Fruit fly (Drosophila melanogaster) whole organism, embryonic: Measurements from ENCODE around the gene Hr38.

Source experiments
- Bdp1 ChIP-seq: fragments of 200-800 bp; sonication (Bioruptor generic); optimal IDR thresholded peaks from 3 replicates; lab custom pipeline; 2016; ENCODE audit warnings: missing biosample characterization, missing genetic modification characterization
- CG10321 ChIP-seq: fragments of 200-800 bp; sonication (Bioruptor generic); IDR thresholded peaks from 2 replicates; pipeline ENCODE4 v1.3.6; 2022; ENCODE audit warnings: missing biosample characterization, missing genetic modification characterization
- CG11093 ChIP-seq: fragments of 200-800 bp; sonication (Bioruptor generic); IDR thresholded peaks from 3 replicates; pipeline ENCODE4 v1.3.6; 2022; ENCODE audit warnings: missing biosample characterization, missing genetic modification characterization
- CG13894 ChIP-seq: fragments of 200-800 bp; sonication (Bioruptor generic); optimal IDR thresholded peaks from 3 replicates; lab custom pipeline; 2018; ENCODE audit warnings: missing biosample characterization, mild to moderate bottlenecking, missing genetic modification characterization, moderate library complexity
- CG14050 ChIP-seq: fragments of 200-800 bp; sonication (Bioruptor generic); IDR thresholded peaks from 3 replicates; pipeline ENCODE4 v1.3.6; 2022; ENCODE audit warnings: missing biosample characterization, missing genetic modification characterization
- CG15011 ChIP-seq: fragments of 200-800 bp; sonication (Bioruptor generic); optimal IDR thresholded peaks from 3 replicates; lab custom pipeline; 2018; ENCODE audit warnings: missing biosample characterization, mild to moderate bottlenecking, missing genetic modification characterization
- CG15073 ChIP-seq: fragments of 200-800 bp; sonication (Bioruptor generic); optimal IDR thresholded peaks from 2 replicates; lab custom pipeline; 2016; ENCODE audit warnings: missing biosample characterization, missing genetic modification characterization
- CG1602 ChIP-seq: fragments of 200-800 bp; sonication (Bioruptor generic); optimal IDR thresholded peaks from 3 replicates; lab custom pipeline; 2016; ENCODE audit warnings: missing biosample characterization, missing genetic modification characterization
- CG1647 ChIP-seq: fragments of 200-800 bp; sonication (Bioruptor generic); optimal IDR thresholded peaks from 3 replicates; lab custom pipeline; 2016; ENCODE audit warnings: missing biosample characterization, missing genetic modification characterization
- CG17359 ChIP-seq: fragments of 200-800 bp; sonication (Bioruptor generic); optimal IDR thresholded peaks from 3 replicates; lab custom pipeline; 2018; ENCODE audit warnings: missing biosample characterization, mild to moderate bottlenecking, missing genetic modification characterization, moderate library complexity
- CG17568 ChIP-seq: fragments of 200-800 bp; sonication (Bioruptor generic); optimal IDR thresholded peaks from 2 replicates; lab custom pipeline; 2018; ENCODE audit warnings: missing biosample characterization, mild to moderate bottlenecking, missing genetic modification characterization, moderate library complexity
- CG18011 ChIP-seq: fragments of 200-800 bp; sonication (Bioruptor generic); optimal IDR thresholded peaks from 2 replicates; lab custom pipeline; 2017; ENCODE audit warnings: missing biosample characterization, missing genetic modification characterization, mild to moderate bottlenecking, moderate library complexity, missing genotype
- CG3726 ChIP-seq: fragments of 200-800 bp; sonication (Bioruptor generic); IDR thresholded peaks from 3 replicates; pipeline ENCODE4, ENCODE4 v1.3.6; 2022; ENCODE audit warnings: missing biosample characterization, missing genetic modification characterization
- CG3838 ChIP-seq: fragments of 200-800 bp; sonication (Bioruptor generic); optimal IDR thresholded peaks from 3 replicates; lab custom pipeline; 2016; ENCODE audit warnings: missing biosample characterization, missing genetic modification characterization
- CG6272 ChIP-seq: fragments of 200-800 bp; sonication (Bioruptor generic); IDR thresholded peaks from 2 replicates; pipeline ENCODE4 v1.3.6; 2022; ENCODE audit warnings: missing biosample characterization, missing genetic modification characterization
- CG6813 ChIP-seq: fragments of 200-800 bp; sonication (Bioruptor generic); optimal IDR thresholded peaks from 2 replicates; lab custom pipeline; 2017; ENCODE audit warnings: missing biosample characterization, missing genetic modification characterization, mild to moderate bottlenecking, moderate library complexity, missing genetic modification reagents
- CG8281 ChIP-seq: fragments of 200-800 bp; sonication (Bioruptor generic); optimal IDR thresholded peaks from 2 replicates; lab custom pipeline; 2018; ENCODE audit warnings: missing biosample characterization, mild to moderate bottlenecking, missing genetic modification characterization, moderate library complexity
- CG8944 ChIP-seq: fragments of 200-800 bp; sonication (Bioruptor generic); optimal IDR thresholded peaks from 3 replicates; lab custom pipeline; 2016; ENCODE audit warnings: missing biosample characterization, missing genetic modification characterization
- CoRest ChIP-seq: fragments of 200-800 bp; sonication (Bioruptor generic); optimal IDR thresholded peaks from 3 replicates; lab custom pipeline; 2018; ENCODE audit warnings: missing biosample characterization, mild to moderate bottlenecking, missing genetic modification characterization, moderate library complexity
- D19B ChIP-seq: fragments of 200-800 bp; sonication (Bioruptor generic); optimal IDR thresholded peaks from 2 replicates; lab custom pipeline; 2017; ENCODE audit warnings: missing biosample characterization, mild to moderate bottlenecking, missing genetic modification characterization
- Dp ChIP-seq: fragments of 200-800 bp; sonication (Bioruptor generic); optimal IDR thresholded peaks from 2 replicates; lab custom pipeline; 2018; ENCODE audit warnings: missing biosample characterization, mild to moderate bottlenecking, missing genetic modification characterization, moderate library complexity
- Fer3 ChIP-seq: fragments of 200-800 bp; sonication (Bioruptor generic); optimal IDR thresholded peaks from 2 replicates; lab custom pipeline; 2018; ENCODE audit warnings: missing biosample characterization, mild to moderate bottlenecking, missing genetic modification characterization, moderate library complexity
- HLH3B ChIP-seq: fragments of 200-800 bp; sonication (Bioruptor generic); IDR thresholded peaks from 2 replicates; pipeline ENCODE4 v1.3.6; 2022; ENCODE audit warnings: missing biosample characterization, missing genetic modification characterization
- Hey ChIP-seq: fragments of 200-800 bp; sonication (Bioruptor generic); optimal IDR thresholded peaks from 3 replicates; lab custom pipeline; 2018; ENCODE audit warnings: missing biosample characterization, mild to moderate bottlenecking, missing genetic modification characterization
- Myb ChIP-seq: fragments of 200-800 bp; sonication (Bioruptor generic); optimal IDR thresholded peaks from 2 replicates; lab custom pipeline; 2016; ENCODE audit warnings: missing biosample characterization, missing genetic modification characterization
- Neu2 ChIP-seq: fragments of 200-800 bp; sonication (Bioruptor generic); optimal IDR thresholded peaks from 3 replicates; lab custom pipeline; 2016; ENCODE audit warnings: missing biosample characterization, missing genetic modification characterization, borderline replicate concordance
- Nf-YC ChIP-seq: fragments of 200-800 bp; optimal IDR thresholded peaks from 3 replicates; lab custom pipeline; 2019; ENCODE audit warnings: missing biosample characterization, mild to moderate bottlenecking, missing genetic modification characterization, moderate library complexity
- Sox102F ChIP-seq: fragments of 200-800 bp; sonication (Bioruptor generic); optimal IDR thresholded peaks from 2 replicates; lab custom pipeline; 2018; ENCODE audit warnings: missing biosample characterization, mild to moderate bottlenecking, missing genetic modification characterization, moderate library complexity
- Stat92E ChIP-seq, 3 experiments: fragments of >200 bp in 2 of 3; fragments of 200-800 bp in 1 of 3; sonication (Bioruptor generic) in 1 of 3; optimal IDR thresholded peaks; 2 replicates each; lab custom pipeline; 2017 to 2019; ENCODE audit warnings: missing biosample characterization in 3 of 3, missing genetic modification characterization in 3 of 3, mild to moderate bottlenecking in 1 of 3, moderate library complexity in 1 of 3
- Taf1 ChIP-seq: fragments of 200-800 bp; sonication (Bioruptor generic); IDR thresholded peaks from 2 replicates; pipeline ENCODE4 v1.3.6; 2022; ENCODE audit warnings: missing biosample characterization, missing genetic modification characterization
- Tbp ChIP-seq: fragments of >200 bp; optimal IDR thresholded peaks from 2 replicates; lab custom pipeline; 2018; ENCODE audit warnings: missing biosample characterization, missing genetic modification characterization
- YL-1 ChIP-seq: fragments of 200-800 bp; sonication (Bioruptor generic); optimal IDR thresholded peaks from 3 replicates; lab custom pipeline; 2017; ENCODE audit warnings: missing biosample characterization, mild to moderate bottlenecking, missing genetic modification characterization
- ac ChIP-seq: fragments of 200-800 bp; sonication (Bioruptor generic); optimal IDR thresholded peaks from 3 replicates; lab custom pipeline; 2017; ENCODE audit warnings: missing biosample characterization, mild to moderate bottlenecking, missing genetic modification characterization
- bbx ChIP-seq: fragments of 200-800 bp; sonication (Bioruptor generic); IDR thresholded peaks from 2 replicates; pipeline ENCODE4 v1.3.6; 2022; ENCODE audit warnings: missing biosample characterization, missing genetic modification characterization; ENCODE audit not compliant: partially characterized antibody
- dm ChIP-seq: fragments of 200-800 bp; sonication (Bioruptor generic); optimal IDR thresholded peaks from 3 replicates; lab custom pipeline; 2016; ENCODE audit warnings: missing biosample characterization, missing genetic modification characterization
- exex ChIP-seq: fragments of 200-800 bp; sonication (Bioruptor generic); optimal IDR thresholded peaks from 4 replicates; lab custom pipeline; 2018; ENCODE audit warnings: missing biosample characterization, mild to moderate bottlenecking, missing genetic modification characterization, moderate library complexity
- eyg ChIP-seq: fragments of 200-800 bp; sonication (Bioruptor generic); optimal IDR thresholded peaks from 3 replicates; lab custom pipeline; 2016; ENCODE audit warnings: missing biosample characterization, missing genetic modification characterization
- fd3F ChIP-seq: fragments of 200-800 bp; sonication (Bioruptor generic); optimal IDR thresholded peaks from 2 replicates; lab custom pipeline; 2018; ENCODE audit warnings: missing biosample characterization, mild to moderate bottlenecking, missing genetic modification characterization, moderate library complexity
- fd64A ChIP-seq: fragments of 200-800 bp; sonication (Bioruptor generic); optimal IDR thresholded peaks from 3 replicates; lab custom pipeline; 2018; ENCODE audit warnings: missing biosample characterization, mild to moderate bottlenecking, missing genetic modification characterization
- fd96Cb ChIP-seq: fragments of 200-800 bp; sonication (Bioruptor generic); optimal IDR thresholded peaks from 2 replicates; lab custom pipeline; 2018; ENCODE audit warnings: missing biosample characterization, mild to moderate bottlenecking, missing genetic modification characterization, moderate library complexity
- ken ChIP-seq: fragments of 200-800 bp; sonication (Bioruptor generic); IDR thresholded peaks from 3 replicates; pipeline ENCODE4 v1.3.6; 2022; ENCODE audit warnings: missing biosample characterization, missing genetic modification characterization
- lab ChIP-seq: fragments of 200-800 bp; sonication (Bioruptor generic); optimal IDR thresholded peaks from 3 replicates; lab custom pipeline; 2017; ENCODE audit warnings: missing biosample characterization, missing genetic modification characterization, mild to moderate bottlenecking, moderate library complexity, missing genetic modification reagents
- peb ChIP-seq: fragments of 200-800 bp; sonication (Bioruptor generic); IDR thresholded peaks from 2 replicates; pipeline ENCODE4 v1.3.6; 2022; ENCODE audit warnings: missing biosample characterization, missing genetic modification characterization
- shn ChIP-seq: fragments of 200-800 bp; sonication (Bioruptor generic); optimal IDR thresholded peaks from 3 replicates; lab custom pipeline; 2016; ENCODE audit warnings: missing biosample characterization, missing genetic modification characterization
- slou ChIP-seq: fragments of 200-800 bp; sonication (Bioruptor generic); optimal IDR thresholded peaks from 3 replicates; lab custom pipeline; 2016; ENCODE audit warnings: missing biosample characterization, missing genetic modification characterization
- sna ChIP-seq: fragments of 200-800 bp; sonication (Bioruptor generic); IDR thresholded peaks from 2 replicates; pipeline ENCODE4 v1.3.6; 2022; ENCODE audit warnings: missing biosample characterization, missing genetic modification characterization; ENCODE audit not compliant: partially characterized antibody
- tap ChIP-seq: fragments of 200-800 bp; optimal IDR thresholded peaks from 3 replicates; lab custom pipeline; 2019; ENCODE audit warnings: missing biosample characterization, mild to moderate bottlenecking, missing genetic modification characterization, moderate library complexity
- tin ChIP-seq: fragments of 200-800 bp; sonication (Bioruptor generic); optimal IDR thresholded peaks from 3 replicates; lab custom pipeline; 2016; ENCODE audit warnings: missing biosample characterization, missing genetic modification characterization
- zfh1 ChIP-seq: fragments of 200-800 bp; sonication (Bioruptor generic); IDR thresholded peaks from 3 replicates; pipeline ENCODE4 v1.3.6; 2022; ENCODE audit warnings: missing biosample characterization, missing genetic modification characterization

Hr38 gene

dm6 chr2L:20759809-20760485 lies 45.6 kb upstream of the Hr38 start (continued):
- TF ChIP-seq Fer3 (tag; lab: Kevin White, UChicago) (peak; percentile 53), ken (GFP tag; lab: Robert Waterston, UW) (no peak), CG6272 (GFP tag; lab: Robert Waterston, UW) (0 out of 2 replicates have a peak, but pooled peaks have one; percentile 34), CG14050 (no peak), CG3838 (no peak), Taf1 (peak; percentile 24; the same call in 1 of the 2 replicates), Neu2 (no peak), CG6813 (GFP tag; lab: Kevin White, UChicago) (peak; percentile 34), CG1647 (GFP tag; lab: Kevin White, UChicago) (no peak), sna (GFP tag; lab: Robert Waterston, UW) (no peak), CG8944 (GFP tag; lab: Kevin White, UChicago) (no peak), YL-1 (no peak), HLH3B (no peak; the same call in 1 of the 2 replicates), Bdp1 (GFP tag; lab: Kevin White, UChicago) (no peak), tin (GFP tag; lab: Kevin White, UChicago) (peak; percentile 4), Nf-YC (peak; percentile 13), bbx (GFP tag; lab: Robert Waterston, UW) (no peak), eyg (no peak), exex (no peak), Dp (GFP tag; lab: Kevin White, UChicago) (no peak), CG13894 (tag; lab: Kevin White, UChicago) (no peak), CG15073 (GFP tag; lab: Kevin White, UChicago) (no peak), tap (tag; lab: Kevin White, UChicago) (peak; percentile 49), Tbp (GFP tag; lab: Kevin White, UChicago) (no peak), CG18011 (GFP tag; lab: Kevin White, UChicago) (no peak), CG11093 (GFP tag; lab: Robert Waterston, UW) (0 out of 3 replicates have a peak, but pooled peaks have one; percentile 35), Hey (tag; lab: Kevin White, UChicago) (no peak), CG17359 (tag; lab: Kevin White, UChicago) (peak; percentile 56), fd3F (GFP tag; lab: Kevin White, UChicago) (peak; percentile 43), Myb (GFP tag; lab: Kevin White, UChicago) (no peak), slou (GFP tag; lab: Kevin White, UChicago) (no peak), fd96Cb (tag; lab: Kevin White, UChicago) (peak; percentile 45), Sox102F (GFP tag; lab: Kevin White, UChicago) (peak; percentile 61), lab (GFP tag; lab: Kevin White, UChicago) (peak; percentile 54), dm (no peak), shn (no peak), fd64A (peak; percentile 55), zfh1 (no peak; the same call in 2 of the 3 replicates), CG1602 (GFP tag; lab: Kevin White, UChicago) (peak; percentile 40), CoRest (tag; lab: Kevin White, UChicago) (peak; percentile 70), CG10321 (no peak), ac (GFP tag; lab: Kevin White, UChicago) (no peak), peb (GFP tag; lab: Robert Waterston, UW) (no peak), CG8281 (tag; lab: Kevin White, UChicago) (no peak), D19B (GFP tag; lab: Kevin White, UChicago) (no peak), CG15011 (GFP tag; lab: Kevin White, UChicago) (no peak), CG17568 (GFP tag; lab: Kevin White, UChicago) (no peak), Stat92E (GFP tag; optimal IDR thresholded peaks at IDR 0.05; lab: Kevin White, UChicago) (no peak), CG3726 (GFP tag; lab: Robert Waterston, UW) (no peak)
